Comparison of ENCODE assay signal across 1 fruit fly cellular context in the genomic region with DNA sequence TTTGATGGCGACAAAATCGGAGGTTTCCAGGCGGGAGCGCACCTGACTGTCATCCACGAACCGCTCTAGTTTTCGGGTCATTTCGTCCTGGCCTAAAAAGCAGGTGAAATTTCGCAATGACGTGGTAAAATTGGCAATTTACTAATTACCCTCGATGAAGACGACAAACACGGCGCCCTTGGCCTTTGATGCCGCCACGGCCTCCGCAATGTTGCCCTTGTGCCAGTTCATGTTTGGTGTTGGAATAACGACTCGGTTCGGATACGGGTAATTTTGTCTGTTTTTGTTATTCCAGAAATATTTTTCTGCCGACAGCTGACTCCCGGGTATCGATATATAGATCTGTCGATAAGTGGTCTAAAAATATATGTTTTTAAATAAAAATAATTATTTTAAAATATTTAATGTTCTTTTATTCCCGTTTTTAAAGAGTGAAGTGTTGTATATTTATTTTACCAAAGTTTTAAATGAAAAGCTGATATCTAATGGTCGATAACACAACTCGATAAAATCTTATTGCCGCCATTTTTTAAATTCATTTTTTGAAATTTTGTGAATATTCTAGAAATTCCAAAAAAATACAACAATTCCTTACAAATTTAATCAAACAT.
A peak's percentile ranks its signal among the peaks of the same experiment; 100 is the strongest.
TF ChIP-seq lines count a peak whose summit lies in the region.

TSS of gene CG8042 (minus strand) at position 321 of the 611 bp plus-strand sequence.

TF ChIP-seq in whole organism, embryonic, 481 proteins besides CTCF, POLR2A, EP300 and RAD21 (continued from another document and continues in another):
- TF ChIP-seq CG14667 (GFP tag; IDR thresholded peaks at IDR 0.05; lab: Robert Waterston, UW) (no peak), CG13123 (GFP tag; optimal IDR thresholded peaks at IDR 0.05; lab: Kevin White, UChicago) (no peak), pfk (GFP tag; optimal IDR thresholded peaks at IDR 0.05; lab: Kevin White, UChicago) (no peak), CG32767 (GFP tag; IDR thresholded peaks at IDR 0.05; lab: Robert Waterston, UW) (no peak), CG1602 (GFP tag; optimal IDR thresholded peaks at IDR 0.05; lab: Kevin White, UChicago) (no peak), HLH4C (GFP tag; IDR thresholded peaks at IDR 0.05; lab: Robert Waterston, UW; ENCODE audit: partially characterized antibody) (peak; percentile 54; the same call in 2 of the 3 replicates), CG14710 (tag; optimal IDR thresholded peaks at IDR 0.05; lab: Kevin White, UChicago) (peak; percentile 20), CG4820 (GFP tag; optimal IDR thresholded peaks at IDR 0.05; lab: Kevin White, UChicago) (no peak), Spps (tag; optimal IDR thresholded peaks at IDR 0.05; lab: Kevin White, UChicago) (no peak), yki (optimal IDR thresholded peaks at IDR 0.05; lab: Kevin White, UChicago) (no peak), ken (GFP tag; IDR thresholded peaks at IDR 0.05; lab: Robert Waterston, UW) (no peak), CG8388 (GFP tag; optimal IDR thresholded peaks at IDR 0.05; lab: Kevin White, UChicago) (no peak), CG11504 (tag; optimal IDR thresholded peaks at IDR 0.05; lab: Kevin White, UChicago) (no peak), CG2202 (tag; optimal IDR thresholded peaks at IDR 0.05; lab: Kevin White, UChicago) (no peak), maf-S (GFP tag; optimal IDR thresholded peaks at IDR 0.05; lab: Kevin White, UChicago) (no peak), Dll (GFP tag; IDR thresholded peaks at IDR 0.05; lab: Robert Waterston, UW; ENCODE audit: partially characterized antibody) (peak; percentile 84), nom (GFP tag; optimal IDR thresholded peaks at IDR 0.05; lab: Kevin White, UChicago) (no peak), dm (GFP tag; optimal IDR thresholded peaks at IDR 0.05; lab: Kevin White, UChicago) (no peak), Scr (GFP tag; IDR thresholded peaks at IDR 0.05; lab: Robert Waterston, UW; ENCODE audit: partially characterized antibody) (peak; percentile 67), HLHmδ (GFP tag; optimal IDR thresholded peaks at IDR 0.05; lab: Kevin White, UChicago) (no peak), lov (optimal IDR thresholded peaks at IDR 0.05; lab: Kevin White, UChicago) (no peak), lov (GFP tag; IDR thresholded peaks at IDR 0.05; lab: Robert Waterston, UW) (no peak), row (GFP tag; IDR thresholded peaks at IDR 0.05; lab: Robert Waterston, UW) (0 out of 3 replicates have a peak, but pooled peaks have one; percentile 7), Nf-YC (tag; optimal IDR thresholded peaks at IDR 0.05; lab: Kevin White, UChicago) (no peak), sna (GFP tag; IDR thresholded peaks at IDR 0.05; lab: Robert Waterston, UW; ENCODE audit: partially characterized antibody) (peak; percentile 67), CG10543 (GFP tag; optimal IDR thresholded peaks at IDR 0.05; lab: Kevin White, UChicago) (no peak), Poxn (GFP tag; IDR thresholded peaks at IDR 0.05; lab: Robert Waterston, UW) (no peak), rib (GFP tag; IDR thresholded peaks at IDR 0.05; lab: Robert Waterston, UW) (no peak), MBD-R2 (GFP tag; IDR thresholded peaks at IDR 0.05; lab: Robert Waterston, UW) (peak; percentile 55; the same call in 1 of the 2 replicates), CG14014 (GFP tag; IDR thresholded peaks at IDR 0.05; lab: Robert Waterston, UW) (no peak), CG7271 (tag; optimal IDR thresholded peaks at IDR 0.05; lab: Kevin White, UChicago) (no peak), eyg (GFP tag; optimal IDR thresholded peaks at IDR 0.05; lab: Kevin White, UChicago) (no peak), Dfd (GFP tag; optimal IDR thresholded peaks at IDR 0.05; lab: Kevin White, UChicago) (no peak), kni (GFP tag; optimal IDR thresholded peaks at IDR 0.05; lab: Kevin White, UChicago) (no peak), pzg (GFP tag; optimal IDR thresholded peaks at IDR 0.05; lab: Kevin White, UChicago) (peak; percentile 15), crp (GFP tag; optimal IDR thresholded peaks at IDR 0.05; lab: Kevin White, UChicago) (peak in 1 of 2 experiments; percentile 76), CG12391 (tag; optimal IDR thresholded peaks at IDR 0.05; lab: Kevin White, UChicago) (peak; percentile 27), gcm (GFP tag; optimal IDR thresholded peaks at IDR 0.05; lab: Kevin White, UChicago) (no peak), C15 (GFP tag; IDR thresholded peaks at IDR 0.05; lab: Robert Waterston, UW) (no peak), CG12942 (GFP tag; optimal IDR thresholded peaks at IDR 0.05; lab: Kevin White, UChicago) (no peak), Drgx (GFP tag; IDR thresholded peaks at IDR 0.05; lab: Robert Waterston, UW) (no peak), CG8924 (tag; optimal IDR thresholded peaks at IDR 0.05; lab: Kevin White, UChicago) (no peak), ac (GFP tag; optimal IDR thresholded peaks at IDR 0.05; lab: Kevin White, UChicago) (no peak), CG12659 (GFP tag; optimal IDR thresholded peaks at IDR 0.05; lab: Kevin White, UChicago) (no peak), Dp (GFP tag; optimal IDR thresholded peaks at IDR 0.05; lab: Kevin White, UChicago) (peak; percentile 77), bab2 (GFP tag; optimal IDR thresholded peaks at IDR 0.05; lab: Kevin White, UChicago) (no peak), bbx (GFP tag; IDR thresholded peaks at IDR 0.05; lab: Robert Waterston, UW; ENCODE audit: partially characterized antibody) (no peak), CG7786 (GFP tag; optimal IDR thresholded peaks at IDR 0.05; lab: Kevin White, UChicago) (no peak), br (optimal IDR thresholded peaks at IDR 0.05; lab: Kevin White, UChicago) (no peak), CG10979 (tag; optimal IDR thresholded peaks at IDR 0.05; lab: Kevin White, UChicago) (no peak), CG6654 (GFP tag; optimal IDR thresholded peaks at IDR 0.05; lab: Kevin White, UChicago) (no peak), Doc2 (GFP tag; IDR thresholded peaks at IDR 0.05; lab: Robert Waterston, UW) (no peak), Ptx1 (GFP tag; IDR thresholded peaks at IDR 0.05; lab: Robert Waterston, UW) (no peak), BEAF-32 (GFP tag; optimal IDR thresholded peaks at IDR 0.05; lab: Kevin White, UChicago) (peak; percentile 43), CG32532 (GFP tag; IDR thresholded peaks at IDR 0.05; lab: Robert Waterston, UW) (no peak), en (GFP tag; optimal IDR thresholded peaks at IDR 0.05; lab: Kevin White, UChicago) (no peak), Trl (optimal IDR thresholded peaks at IDR 0.05; lab: Kevin White, UChicago) (no peak), Trl (GFP tag; optimal IDR thresholded peaks at IDR 0.05; lab: Kevin White, UChicago) (no peak), unc-4 (GFP tag; IDR thresholded peaks at IDR 0.05; lab: Robert Waterston, UW; ENCODE audit: partially characterized antibody) (peak; percentile 69), CG16815 (GFP tag; optimal IDR thresholded peaks at IDR 0.05; lab: Kevin White, UChicago) (no peak), CG34224 (GFP tag; IDR thresholded peaks at IDR 0.05; lab: Robert Waterston, UW; ENCODE audit: partially characterized antibody) (peak; percentile 74), CG8089 (GFP tag; optimal IDR thresholded peaks at IDR 0.05; lab: Kevin White, UChicago) (no peak), grn (GFP tag; optimal IDR thresholded peaks at IDR 0.05; lab: Kevin White, UChicago) (no peak), CG4424 (GFP tag; optimal IDR thresholded peaks at IDR 0.05; lab: Kevin White, UChicago) (no peak), psq (GFP tag; optimal IDR thresholded peaks at IDR 0.05; lab: Kevin White, UChicago) (no peak), Dad (GFP tag; optimal IDR thresholded peaks at IDR 0.05; lab: Kevin White, UChicago) (no peak), CG34376 (GFP tag; optimal IDR thresholded peaks at IDR 0.05; lab: Kevin White, UChicago) (no peak), phol (tag; optimal IDR thresholded peaks at IDR 0.05; lab: Kevin White, UChicago) (peak; percentile 53), CG9797 (GFP tag; optimal IDR thresholded peaks at IDR 0.05; lab: Kevin White, UChicago) (no peak), NK7.1 (GFP tag; optimal IDR thresholded peaks at IDR 0.05; lab: Kevin White, UChicago) (no peak), CG9727 (GFP tag; optimal IDR thresholded peaks at IDR 0.05; lab: Kevin White, UChicago) (no peak), onecut (GFP tag; IDR thresholded peaks at IDR 0.05; lab: Robert Waterston, UW) (no peak), pan (optimal IDR thresholded peaks at IDR 0.05; lab: Kevin White, UChicago) (no peak), pan (GFP tag; optimal IDR thresholded peaks at IDR 0.05 in 1 of 2, IDR thresholded peaks at IDR 0.05 in 1 of 2) (no peak), toy (GFP tag; IDR thresholded peaks at IDR 0.05; lab: Robert Waterston, UW) (no peak), CG6854 (GFP tag; optimal IDR thresholded peaks at IDR 0.05; lab: Kevin White, UChicago) (no peak), Blimp-1 (GFP tag; optimal IDR thresholded peaks at IDR 0.05; lab: Kevin White, UChicago) (no peak), prd (optimal IDR thresholded peaks at IDR 0.05; lab: Kevin White, UChicago) (no peak), prd (GFP tag; IDR thresholded peaks at IDR 0.05; lab: Robert Waterston, UW) (no peak), CG3995 (GFP tag; optimal IDR thresholded peaks at IDR 0.05; lab: Kevin White, UChicago) (peak; percentile 8), CG13775 (GFP tag; optimal IDR thresholded peaks at IDR 0.05; lab: Kevin White, UChicago) (no peak), CG16813 (GFP tag; IDR thresholded peaks at IDR 0.05; lab: Robert Waterston, UW; ENCODE audit: partially characterized antibody) (peak; percentile 45; the same call in 1 of the 3 replicates), HmgZ (tag; optimal IDR thresholded peaks at IDR 0.05; lab: Kevin White, UChicago) (no peak), emc (GFP tag; optimal IDR thresholded peaks at IDR 0.05; lab: Kevin White, UChicago) (no peak), CG15479 (GFP tag; optimal IDR thresholded peaks at IDR 0.05; lab: Kevin White, UChicago) (no peak), CG2129 (GFP tag; IDR thresholded peaks at IDR 0.05; lab: Robert Waterston, UW; ENCODE audit: partially characterized antibody) (peak; percentile 34; the same call in 1 of the 2 replicates), Sin3A (optimal IDR thresholded peaks at IDR 0.05; lab: Kevin White, UChicago) (no peak), az2 (GFP tag; optimal IDR thresholded peaks at IDR 0.05; lab: Kevin White, UChicago) (no peak), NfI (GFP tag; optimal IDR thresholded peaks at IDR 0.05; lab: Kevin White, UChicago) (no peak), ase (GFP tag; IDR thresholded peaks at IDR 0.05; lab: Robert Waterston, UW) (no peak), stc (GFP tag; IDR thresholded peaks at IDR 0.05; lab: Robert Waterston, UW) (no peak), Dip2 (GFP tag; IDR thresholded peaks at IDR 0.05; lab: Robert Waterston, UW) (no peak), trem (tag; optimal IDR thresholded peaks at IDR 0.05; lab: Kevin White, UChicago) (peak; percentile 48), CG17912 (GFP tag; optimal IDR thresholded peaks at IDR 0.05; lab: Kevin White, UChicago) (no peak), CG10654 (GFP tag; optimal IDR thresholded peaks at IDR 0.05; lab: Kevin White, UChicago) (no peak), CrebB (tag; optimal IDR thresholded peaks at IDR 0.05; lab: Kevin White, UChicago) (no peak), CG3065 (GFP tag; optimal IDR thresholded peaks at IDR 0.05; lab: Kevin White, UChicago) (no peak), Jarid2 (GFP tag; optimal IDR thresholded peaks at IDR 0.05; lab: Kevin White, UChicago) (no peak), CG30020 (tag; optimal IDR thresholded peaks at IDR 0.05; lab: Kevin White, UChicago) (no peak), CG14965 (GFP tag; optimal IDR thresholded peaks at IDR 0.05; lab: Kevin White, UChicago; ENCODE audit: borderline replicate concordance) (no peak), CG11398 (GFP tag; optimal IDR thresholded peaks at IDR 0.05; lab: Kevin White, UChicago) (no peak), tna (GFP tag; IDR thresholded peaks at IDR 0.05; lab: Robert Waterston, UW; ENCODE audit: partially characterized antibody) (peak; percentile 37; the same call in 1 of the 2 replicates), ATbp (GFP tag; optimal IDR thresholded peaks at IDR 0.05; lab: Kevin White, UChicago) (no peak), NC2β (GFP tag; optimal IDR thresholded peaks at IDR 0.05; lab: Kevin White, UChicago) (no peak), Fer2 (tag; optimal IDR thresholded peaks at IDR 0.05; lab: Kevin White, UChicago) (no peak), Dbx (GFP tag; IDR thresholded peaks at IDR 0.05; lab: Robert Waterston, UW) (no peak), ind (GFP tag; optimal IDR thresholded peaks at IDR 0.05; lab: Kevin White, UChicago) (no peak), CG9215 (GFP tag; IDR thresholded peaks at IDR 0.05; lab: Robert Waterston, UW) (no peak), CG11093 (GFP tag; IDR thresholded peaks at IDR 0.05; lab: Robert Waterston, UW) (no peak), Hr3 (GFP tag; optimal IDR thresholded peaks at IDR 0.05; lab: Kevin White, UChicago) (no peak), Rx (GFP tag; IDR thresholded peaks at IDR 0.05; lab: Robert Waterston, UW) (no peak), CG16863 (GFP tag; optimal IDR thresholded peaks at IDR 0.05; lab: Kevin White, UChicago) (no peak), CG17186 (GFP tag; optimal IDR thresholded peaks at IDR 0.05; lab: Kevin White, UChicago) (no peak), D (optimal IDR thresholded peaks at IDR 0.05; lab: Kevin White, UChicago) (no peak), D (GFP tag; optimal IDR thresholded peaks at IDR 0.05; lab: Kevin White, UChicago) (no peak), Tbp (GFP tag; optimal IDR thresholded peaks at IDR 0.05; lab: Kevin White, UChicago) (no peak), CG17361 (GFP tag; IDR thresholded peaks at IDR 0.05; lab: Robert Waterston, UW) (no peak), Opbp (GFP tag; IDR thresholded peaks at IDR 0.05; lab: Robert Waterston, UW; ENCODE audit: partially characterized antibody) (peak; percentile 32; the same call in 1 of the 3 replicates), Bgb (GFP tag; IDR thresholded peaks at IDR 0.05; lab: Robert Waterston, UW; ENCODE audit: partially characterized antibody) (0 out of 2 replicates have a peak, but pooled peaks have one; percentile 40), HmgD (GFP tag; optimal IDR thresholded peaks at IDR 0.05; lab: Kevin White, UChicago) (no peak), CG8359 (GFP tag; optimal IDR thresholded peaks at IDR 0.05; lab: Kevin White, UChicago; ENCODE audit: borderline replicate concordance) (no peak), E2f2 (GFP tag; IDR thresholded peaks at IDR 0.05; lab: Robert Waterston, UW) (peak; percentile 83), CG4707 (GFP tag; optimal IDR thresholded peaks at IDR 0.05; lab: Kevin White, UChicago) (no peak), chif (GFP tag; optimal IDR thresholded peaks at IDR 0.05; lab: Kevin White, UChicago) (no peak), hbn (GFP tag; IDR thresholded peaks at IDR 0.05; lab: Robert Waterston, UW; ENCODE audit: partially characterized antibody) (peak; percentile 60), nmo (GFP tag; optimal IDR thresholded peaks at IDR 0.05; lab: Kevin White, UChicago) (no peak), Sry-δ (GFP tag; optimal IDR thresholded peaks at IDR 0.05; lab: Kevin White, UChicago) (peak; percentile 5)
